Fruit fly (Drosophila melanogaster) whole organism, embryonic: Measurements from ENCODE around the gene Arpc1.

Experiments used
- Adf1 ChIP-seq: fragments of 200-800 bp; sonication (Bioruptor generic); IDR thresholded peaks from 2 replicates; pipeline ENCODE4 v1.3.6; 2022; ENCODE audit warnings: missing biosample characterization, missing genetic modification characterization
- B-H1 ChIP-seq: fragments of 200-800 bp; sonication (Bioruptor generic); IDR thresholded peaks from 3 replicates; pipeline ENCODE4 v1.3.6; 2022; ENCODE audit warnings: missing biosample characterization, missing genetic modification characterization
- CG10321 ChIP-seq: fragments of 200-800 bp; sonication (Bioruptor generic); IDR thresholded peaks from 2 replicates; pipeline ENCODE4 v1.3.6; 2022; ENCODE audit warnings: missing biosample characterization, missing genetic modification characterization
- CG10462 ChIP-seq: fragments of 200-800 bp; sonication (Bioruptor generic); optimal IDR thresholded peaks from 2 replicates; lab custom pipeline; 2016; ENCODE audit warnings: missing biosample characterization, missing genetic modification characterization
- CG10654 ChIP-seq: fragments of 200-800 bp; sonication (Bioruptor generic); optimal IDR thresholded peaks from 2 replicates; lab custom pipeline; 2016; ENCODE audit warnings: missing biosample characterization, missing genetic modification characterization
- CG11085 ChIP-seq: fragments of 200-800 bp; sonication (Bioruptor generic); IDR thresholded peaks from 2 replicates; pipeline ENCODE4 v1.3.6; 2022; ENCODE audit warnings: missing biosample characterization, missing genetic modification characterization
- CG12236 ChIP-seq: fragments of 200-800 bp; sonication (Bioruptor generic); optimal IDR thresholded peaks from 2 replicates; lab custom pipeline; 2016; ENCODE audit warnings: missing biosample characterization, missing genetic modification characterization
- CG14860 ChIP-seq: fragments of 200-800 bp; sonication (Bioruptor generic); IDR thresholded peaks from 3 replicates; pipeline ENCODE4 v1.3.6; 2022; ENCODE audit warnings: missing biosample characterization, missing genetic modification characterization; ENCODE audit not compliant: partially characterized antibody
- CG15514 ChIP-seq: fragments of 200-800 bp; sonication (Bioruptor generic); optimal IDR thresholded peaks from 3 replicates; lab custom pipeline; 2017; ENCODE audit warnings: missing biosample characterization, missing genetic modification characterization, mild to moderate bottlenecking, moderate library complexity, missing genetic modification reagents
- CG17385 ChIP-seq: fragments of 200-800 bp; sonication (Bioruptor generic); optimal IDR thresholded peaks from 3 replicates; lab custom pipeline; 2018; ENCODE audit warnings: missing biosample characterization, mild to moderate bottlenecking, missing genetic modification characterization
- CG3065 ChIP-seq: fragments of 200-800 bp; sonication (Bioruptor generic); optimal IDR thresholded peaks from 2 replicates; lab custom pipeline; 2016; ENCODE audit warnings: missing biosample characterization, missing genetic modification characterization
- CG4328 ChIP-seq: fragments of 200-800 bp; sonication (Bioruptor generic); optimal IDR thresholded peaks from 3 replicates; lab custom pipeline; 2017; ENCODE audit warnings: missing biosample characterization, missing genetic modification reagents, missing genetic modification characterization
- CG4360 ChIP-seq: fragments of 200-800 bp; sonication (Bioruptor generic); IDR thresholded peaks from 2 replicates; pipeline ENCODE4 v1.3.6; 2022; ENCODE audit warnings: missing biosample characterization, missing genetic modification characterization
- CG4424 ChIP-seq: fragments of 200-800 bp; sonication (Bioruptor generic); optimal IDR thresholded peaks from 3 replicates; lab custom pipeline; 2016; ENCODE audit warnings: missing biosample characterization, missing genetic modification characterization
- CG6683 ChIP-seq: fragments of 200-800 bp; sonication (Bioruptor generic); optimal IDR thresholded peaks from 2 replicates; lab custom pipeline; 2017; ENCODE audit warnings: missing biosample characterization, mild to moderate bottlenecking, missing genetic modification characterization, missing genetic modification reagents
- CG7556 ChIP-seq: fragments of 200-800 bp; sonication (Bioruptor generic); optimal IDR thresholded peaks from 2 replicates; lab custom pipeline; 2017; ENCODE audit warnings: missing biosample characterization, mild to moderate bottlenecking, missing genetic modification characterization
- CG9215 ChIP-seq: fragments of 200-800 bp; sonication (Bioruptor generic); IDR thresholded peaks from 2 replicates; pipeline ENCODE4 v1.3.6; 2022; ENCODE audit warnings: missing biosample characterization, missing genetic modification characterization
- CG9876 ChIP-seq: fragments of 200-800 bp; sonication (Bioruptor generic); optimal IDR thresholded peaks from 2 replicates; lab custom pipeline; 2016; ENCODE audit warnings: missing biosample characterization, missing genetic modification characterization
- Camta ChIP-seq: fragments of 200-800 bp; sonication (Bioruptor generic); optimal IDR thresholded peaks from 2 replicates; lab custom pipeline; 2016; ENCODE audit warnings: missing biosample characterization, missing genetic modification characterization
- Dbx ChIP-seq: fragments of 200-800 bp; sonication (Bioruptor generic); IDR thresholded peaks from 3 replicates; pipeline ENCODE4 v1.3.6; 2022; ENCODE audit warnings: missing biosample characterization, missing genetic modification characterization
- Deaf1 ChIP-seq: fragments of 200-800 bp; optimal IDR thresholded peaks from 3 replicates; lab custom pipeline; 2019; ENCODE audit warnings: missing biosample characterization, mild to moderate bottlenecking, missing genetic modification characterization, moderate library complexity
- Hmr ChIP-seq: fragments of 200-800 bp; sonication (Bioruptor generic); optimal IDR thresholded peaks from 3 replicates; lab custom pipeline; 2017; ENCODE audit warnings: mild to moderate bottlenecking, missing biosample characterization, missing genetic modification reagents, missing genetic modification characterization
- Hsf ChIP-seq: fragments of 200-800 bp; sonication (Bioruptor generic); optimal IDR thresholded peaks from 3 replicates; lab custom pipeline; 2016; ENCODE audit warnings: missing biosample characterization, missing genetic modification characterization
- MTF-1 ChIP-seq: fragments of 200-800 bp; sonication (Bioruptor generic); optimal IDR thresholded peaks from 2 replicates; lab custom pipeline; 2018; ENCODE audit warnings: missing biosample characterization, mild to moderate bottlenecking, missing genetic modification characterization, borderline replicate concordance
- Rfx ChIP-seq: fragments of 200-800 bp; sonication (Bioruptor generic); IDR thresholded peaks from 2 replicates; pipeline ENCODE4 v1.3.6; 2022; ENCODE audit warnings: missing biosample characterization, missing genetic modification characterization
- abd-A ChIP-seq: fragments of 200-800 bp; sonication (Bioruptor generic); optimal IDR thresholded peaks from 3 replicates; lab custom pipeline; 2019; ENCODE audit warnings: missing biosample characterization, mild to moderate bottlenecking, missing genetic modification characterization, moderate library complexity
- ash1 ChIP-seq: fragments of 200-800 bp; sonication (Bioruptor generic); optimal IDR thresholded peaks from 2 replicates; lab custom pipeline; 2018; ENCODE audit warnings: missing biosample characterization, mild to moderate bottlenecking, missing genetic modification characterization
- az2 ChIP-seq: fragments of 200-800 bp; sonication (Bioruptor generic); optimal IDR thresholded peaks from 3 replicates; lab custom pipeline; 2016; ENCODE audit warnings: missing biosample characterization, missing genetic modification characterization
- bab2 ChIP-seq: fragments of 200-800 bp; sonication (Bioruptor generic); optimal IDR thresholded peaks from 2 replicates; lab custom pipeline; 2016; ENCODE audit warnings: missing biosample characterization, missing genetic modification characterization
- cwo ChIP-seq: fragments of 200-800 bp; sonication (Bioruptor generic); optimal IDR thresholded peaks from 3 replicates; lab custom pipeline; 2017; ENCODE audit warnings: missing biosample characterization, missing genetic modification characterization, mild to moderate bottlenecking, moderate library complexity, missing genetic modification reagents
- dimm ChIP-seq: fragments of 200-800 bp; sonication (Bioruptor generic); IDR thresholded peaks from 2 replicates; pipeline ENCODE4 v1.3.6; 2022; ENCODE audit warnings: missing biosample characterization, missing genetic modification characterization
- dm ChIP-seq: fragments of 200-800 bp; sonication (Bioruptor generic); optimal IDR thresholded peaks from 3 replicates; lab custom pipeline; 2016; ENCODE audit warnings: missing biosample characterization, missing genetic modification characterization
- emc ChIP-seq: fragments of 200-800 bp; sonication (Bioruptor generic); optimal IDR thresholded peaks from 2 replicates; lab custom pipeline; 2016; ENCODE audit warnings: missing biosample characterization, missing genetic modification characterization
- gcm ChIP-seq: fragments of 200-800 bp; sonication (Bioruptor generic); optimal IDR thresholded peaks from 2 replicates; lab custom pipeline; 2019; ENCODE audit warnings: missing biosample characterization, mild to moderate bottlenecking, missing genetic modification characterization, moderate library complexity
- grn ChIP-seq: fragments of 200-800 bp; sonication (Bioruptor generic); optimal IDR thresholded peaks from 3 replicates; lab custom pipeline; 2017; ENCODE audit warnings: missing biosample characterization, missing genetic modification characterization
- h ChIP-seq: fragments of >200 bp; optimal IDR thresholded peaks from 2 replicates; lab custom pipeline; 2017
- hb ChIP-seq: fragments of 200-800 bp; sonication (Bioruptor generic); IDR thresholded peaks from 3 replicates; pipeline ENCODE4 v1.3.6; 2022; ENCODE audit warnings: missing biosample characterization, missing genetic modification characterization; ENCODE audit not compliant: partially characterized antibody
- insv ChIP-seq, 2 experiments: fragments of 200-800 bp; sonication (Bioruptor generic); optimal IDR thresholded peaks; 3 replicates each; lab custom pipeline; 2016 to 2018; ENCODE audit warnings: missing biosample characterization in 2 of 2, missing genetic modification characterization in 2 of 2
- jigr1 ChIP-seq: fragments of 200-800 bp; sonication (Bioruptor generic); IDR thresholded peaks from 3 replicates; pipeline ENCODE4 v1.3.6; 2022; ENCODE audit warnings: missing biosample characterization, missing genetic modification characterization
- lbe ChIP-seq: fragments of 200-800 bp; sonication (Bioruptor generic); optimal IDR thresholded peaks from 2 replicates; lab custom pipeline; 2016; ENCODE audit warnings: missing biosample characterization, mild to moderate bottlenecking, missing genetic modification characterization
- lmd ChIP-seq: fragments of 200-800 bp; sonication (Bioruptor generic); IDR thresholded peaks from 2 replicates; pipeline ENCODE4 v1.3.6; 2022; ENCODE audit warnings: missing biosample characterization, missing genetic modification characterization
- lola ChIP-seq, 3 experiments: fragments of >200 bp in 2 of 3; fragments of 200-800 bp in 1 of 3; sonication (Bioruptor generic) in 1 of 3; optimal IDR thresholded peaks; 2 replicates each; lab custom pipeline; 2017 to 2019; ENCODE audit warnings: missing biosample characterization in 3 of 3, missing genetic modification characterization in 3 of 3, mild to moderate bottlenecking in 1 of 3, moderate library complexity in 1 of 3
- nau ChIP-seq: fragments of 200-800 bp; sonication (Bioruptor generic); optimal IDR thresholded peaks from 3 replicates; lab custom pipeline; 2017; ENCODE audit warnings: missing biosample characterization, mild to moderate bottlenecking, missing genetic modification characterization, missing genetic modification reagents
- nerfin-2 ChIP-seq: fragments of 200-800 bp; sonication (Bioruptor generic); IDR thresholded peaks from 2 replicates; pipeline ENCODE4 v1.3.6; 2022; ENCODE audit warnings: missing biosample characterization, missing genetic modification characterization; ENCODE audit not compliant: partially characterized antibody
- onecut ChIP-seq: fragments of 200-800 bp; sonication (Bioruptor generic); IDR thresholded peaks from 2 replicates; pipeline ENCODE4 v1.3.6; 2022; ENCODE audit warnings: missing biosample characterization, missing genetic modification characterization
- pnt ChIP-seq: fragments of 200-800 bp; sonication (Bioruptor generic); optimal IDR thresholded peaks from 3 replicates; lab custom pipeline; 2016; ENCODE audit warnings: missing biosample characterization, missing genetic modification characterization
- pros ChIP-seq: fragments of 200-800 bp; sonication (Bioruptor generic); optimal IDR thresholded peaks from 3 replicates; lab custom pipeline; 2019; ENCODE audit warnings: missing biosample characterization, mild to moderate bottlenecking, missing genetic modification characterization, moderate library complexity
- row ChIP-seq: fragments of 200-800 bp; sonication (Bioruptor generic); IDR thresholded peaks from 3 replicates; pipeline ENCODE4 v1.3.6; 2022; ENCODE audit warnings: missing biosample characterization, missing genetic modification characterization
- sim ChIP-seq: fragments of 200-800 bp; sonication (Bioruptor generic); IDR thresholded peaks from 2 replicates; pipeline ENCODE4 v1.3.6; 2022; ENCODE audit warnings: missing biosample characterization, missing genetic modification characterization
- sug ChIP-seq: fragments of 200-800 bp; optimal IDR thresholded peaks from 2 replicates; lab custom pipeline; 2019; ENCODE audit warnings: missing biosample characterization, mild to moderate bottlenecking, missing genetic modification characterization, moderate library complexity
- tio ChIP-seq: fragments of 200-800 bp; sonication (Bioruptor generic); optimal IDR thresholded peaks from 2 replicates; lab custom pipeline; 2017; ENCODE audit warnings: missing biosample characterization, missing genetic modification characterization, inconsistent platforms
- trh ChIP-seq: fragments of 200-800 bp; sonication (Bioruptor generic); optimal IDR thresholded peaks from 2 replicates; lab custom pipeline; 2016; ENCODE audit warnings: missing biosample characterization, missing genetic modification characterization

Arpc1 gene

dm6 chr2L:13833058-13833457 is 3.5 kb upstream of the Arpc1 start, which contains the start of the genes GatC, PolG2 and Polr2C (continued):
- TF ChIP-seq trh (GFP tag; lab: Kevin White, UChicago): no peak
- no peak for TF ChIP-seq az2 (GFP tag; lab: Kevin White, UChicago)
- TF ChIP-seq CG10321: no peak
- peak; percentile 69 for TF ChIP-seq Rfx (GFP tag; lab: Robert Waterston, UW)
- TF ChIP-seq bab2: peak; percentile 41
- TF ChIP-seq CG9876 (GFP tag; lab: Kevin White, UChicago): no peak
- no peak for TF ChIP-seq MTF-1 (GFP tag; lab: Kevin White, UChicago)
- TF ChIP-seq CG15514 (GFP tag; lab: Kevin White, UChicago): peak; percentile 82
- no peak for TF ChIP-seq Hmr (GFP tag; lab: Kevin White, UChicago)
- TF ChIP-seq h (lab: Kevin White, UChicago): no peak
- no peak for TF ChIP-seq dm (GFP tag; lab: Kevin White, UChicago)
- TF ChIP-seq Adf1 (GFP tag; lab: Robert Waterston, UW): 0 out of 2 replicates have a peak, but pooled peaks have one; percentile 25
- no peak for TF ChIP-seq CG17385 (GFP tag; lab: Kevin White, UChicago)
- TF ChIP-seq CG4360 (GFP tag; lab: Robert Waterston, UW): no peak
- TF ChIP-seq emc: no peak
- TF ChIP-seq insv (GFP tag; optimal IDR thresholded peaks at IDR 0.05; lab: Kevin White, UChicago): peak in 1 of 2 experiments; percentile 46
- no peak for TF ChIP-seq tio (GFP tag; lab: Kevin White, UChicago)
- TF ChIP-seq CG4328 (GFP tag; lab: Kevin White, UChicago): no peak
- TF ChIP-seq lmd (GFP tag; lab: Robert Waterston, UW): peak; percentile 41; the same call in 1 of the 2 replicates
- peak; percentile 53 for TF ChIP-seq gcm (GFP tag; lab: Kevin White, UChicago)
- no peak for TF ChIP-seq Dbx (GFP tag; lab: Robert Waterston, UW)
- TF ChIP-seq CG10654 (GFP tag; lab: Kevin White, UChicago): no peak
- TF ChIP-seq Camta (GFP tag; lab: Kevin White, UChicago): no peak
- TF ChIP-seq cwo (GFP tag; lab: Kevin White, UChicago): no peak
- peak; percentile 37 for TF ChIP-seq Hsf (GFP tag; lab: Kevin White, UChicago)
- peak; percentile 11 for TF ChIP-seq pnt (GFP tag; lab: Kevin White, UChicago)
- TF ChIP-seq CG11085 (GFP tag; lab: Robert Waterston, UW): no peak
- TF ChIP-seq CG9215 (GFP tag; lab: Robert Waterston, UW): peak; percentile 39; the same call in 1 of the 2 replicates
- TF ChIP-seq ash1 (GFP tag; lab: Kevin White, UChicago): no peak
- no peak for TF ChIP-seq grn (GFP tag; lab: Kevin White, UChicago)
- TF ChIP-seq lola (GFP tag; optimal IDR thresholded peaks at IDR 0.05; lab: Kevin White, UChicago): peak in 1 of 3 experiments; percentile 39
- no peak for TF ChIP-seq onecut (GFP tag; lab: Robert Waterston, UW)
- no peak for TF ChIP-seq abd-A (tag; lab: Kevin White, UChicago)
- no peak for TF ChIP-seq CG7556
- no peak for TF ChIP-seq CG12236 (GFP tag; lab: Kevin White, UChicago)
- TF ChIP-seq Deaf1: no peak
- peak; percentile 6 for TF ChIP-seq CG4424 (GFP tag; lab: Kevin White, UChicago)
- peak; percentile 52 for TF ChIP-seq sug (tag; lab: Kevin White, UChicago)
- no peak for TF ChIP-seq jigr1 (GFP tag; lab: Robert Waterston, UW)
- peak; percentile 92 for TF ChIP-seq row (GFP tag; lab: Robert Waterston, UW)
- peak; percentile 81 for TF ChIP-seq nerfin-2 (GFP tag; lab: Robert Waterston, UW)
- no peak for TF ChIP-seq CG3065 (GFP tag; lab: Kevin White, UChicago)
- no peak for TF ChIP-seq sim
- TF ChIP-seq dimm (GFP tag; lab: Robert Waterston, UW): no peak
- no peak for TF ChIP-seq CG6683
- TF ChIP-seq hb (GFP tag; lab: Robert Waterston, UW): peak; percentile 67; the same call in 2 of the 3 replicates
- TF ChIP-seq nau (GFP tag; lab: Kevin White, UChicago): no peak
- TF ChIP-seq B-H1: no peak; the same call in 2 of the 3 replicates
- peak; percentile 16 for TF ChIP-seq CG10462 (GFP tag; lab: Kevin White, UChicago)
- TF ChIP-seq pros: no peak
- TF ChIP-seq CG14860 (GFP tag; lab: Robert Waterston, UW): peak; percentile 76
- TF ChIP-seq lbe (GFP tag; lab: Kevin White, UChicago): no peak
